Worm (Caenorhabditis elegans): ENCODE results near the gene K08H10.6.

DNA sequence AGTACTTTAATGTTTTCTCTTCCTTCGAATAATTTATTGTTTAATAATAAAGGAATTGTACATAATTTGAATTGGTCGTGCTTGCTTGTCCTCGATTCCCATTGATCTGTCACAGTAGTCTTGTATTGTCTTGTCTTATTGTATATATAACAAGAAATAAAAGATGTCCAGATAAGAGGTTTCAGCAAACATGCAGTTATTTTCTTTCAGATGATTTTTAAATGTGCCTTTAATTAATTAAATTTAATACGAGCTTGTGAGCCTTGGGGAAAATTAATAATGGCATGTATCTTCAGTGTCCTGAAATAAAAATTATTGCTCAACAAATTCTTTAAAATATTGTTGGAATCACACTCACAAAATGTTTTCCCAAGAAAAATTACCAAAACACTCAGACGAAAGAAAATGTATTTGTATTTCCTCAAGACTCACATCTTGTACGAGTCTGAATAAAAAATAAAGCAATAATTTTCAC, 27.4 kb upstream of the K08H10.6 start:
- TF ChIP-seq hlh-6 (tag; optimal IDR thresholded peaks at IDR 0.05), result no peak
- no peak for TF ChIP-seq pha-2 (tag; optimal IDR thresholded peaks at IDR 0.05)
- TF ChIP-seq fkh-10 (GFP tag; optimal IDR thresholded peaks at IDR 0.05), result no peak
- TF ChIP-seq sox-2 (GFP tag; IDR thresholded peaks at IDR 0.05), result no peak
- TF ChIP-seq rnt-1 (tag; optimal IDR thresholded peaks at IDR 0.05), result no peak
- TF ChIP-seq hlh-13 (GFP tag; optimal IDR thresholded peaks at IDR 0.05), result no peak
- no peak for TF ChIP-seq ceh-31 (tag; optimal IDR thresholded peaks at IDR 0.05)
- no peak for TF ChIP-seq pax-1 (tag; optimal IDR thresholded peaks at IDR 0.05)

All from whole organism, late embryonic.